Fruit fly (Drosophila melanogaster): ENCODE data around the gene CG4565.

dm6 chr3R:10862773-10863445, 10.4 kb downstream of the CG4565 start, which contains the start of gene CG6574:
- TF ChIP-seq foxo (GFP tag; optimal IDR thresholded peaks at IDR 0.05) (peak in 1 of 2 experiments; percentile 41), Mio (GFP tag; optimal IDR thresholded peaks at IDR 0.05) (no peak), Myc (optimal IDR thresholded peaks at IDR 0.05) (peak; percentile 39), tai (GFP tag; optimal IDR thresholded peaks at IDR 0.05) (no peak), Hnf4 (GFP tag; optimal IDR thresholded peaks at IDR 0.05) (no peak), fru (GFP tag; optimal IDR thresholded peaks at IDR 0.05) (no peak), pan (optimal IDR thresholded peaks at IDR 0.05) (no peak)

Data from whole organism, wandering third instar larva.